Worm (Caenorhabditis elegans): ENCODE measurements around the gene R102.4.

R102.4 gene

ce11 chrIV:10695203-10695602, at the start of gene R102.4:
Gene R102.4, minus strand, starts transcription at chrIV:10695303.
- TF ChIP-seq unc-130 (GFP tag; optimal IDR thresholded peaks at IDR 0.05) (no peak), lin-54 (GFP tag; optimal IDR thresholded peaks at IDR 0.05) (no peak), Y53F4B.3 (GFP tag; IDR thresholded peaks at IDR 0.05) (no peak), lin-35 (GFP tag; optimal IDR thresholded peaks at IDR 0.05) (no peak), F39B2.1 (GFP tag; IDR thresholded peaks at IDR 0.05) (no peak), hlh-12 (tag; optimal IDR thresholded peaks at IDR 0.05) (no peak), madf-6 (GFP tag; IDR thresholded peaks at IDR 0.05) (no peak), chd-7 (tag; optimal IDR thresholded peaks at IDR 0.05) (no peak), unc-62 (GFP tag; optimal IDR thresholded peaks at IDR 0.05) (no peak), B0035.1 (tag; optimal IDR thresholded peaks at IDR 0.05) (no peak)

- TF ChIP-seq C17E4.6 (GFP tag; IDR thresholded peaks at IDR 0.05) (no peak), ztf-18 (tag; optimal IDR thresholded peaks at IDR 0.05) (no peak), ztf-26 (tag; optimal IDR thresholded peaks at IDR 0.05) (no peak), ztf-6 (GFP tag; IDR thresholded peaks at IDR 0.05) (no peak), lin-40 (tag; optimal IDR thresholded peaks at IDR 0.05) (no peak), F10E7.11 (tag; optimal IDR thresholded peaks at IDR 0.05) (no peak), ama-1 (optimal IDR thresholded peaks at IDR 0.05) (no peak), ama-1 (GFP tag; optimal IDR thresholded peaks at IDR 0.05) (no peak), hsf-1 (GFP tag; IDR thresholded peaks at IDR 0.05) (no peak), F55B11.4 (tag; optimal IDR thresholded peaks at IDR 0.05; ENCODE audit: borderline replicate concordance, insufficient read depth) (no peak), him-1 (tag; optimal IDR thresholded peaks at IDR 0.05) (no peak), ceh-27 (GFP tag; optimal IDR thresholded peaks at IDR 0.05) (no peak), lag-1 (GFP tag; IDR thresholded peaks at IDR 0.05) (no peak), ZK185.1 (tag; optimal IDR thresholded peaks at IDR 0.05; ENCODE audit: poor library complexity, severe bottlenecking) (no peak), akir-1 (GFP tag; optimal IDR thresholded peaks at IDR 0.05) (no peak), pha-4 (tag; optimal IDR thresholded peaks at IDR 0.05) (no peak), gei-17 (GFP tag; optimal IDR thresholded peaks at IDR 0.05) (no peak)
Measured at ce11 chrIV:10744475-10744874, 49.4 kb upstream of the R102.4 start, which contains the start of gene T25B9.3. Gene T25B9.3, plus strand, starts transcription at chrIV:10744775.

ce11 chrIV:10738328-10738727, 43.2 kb upstream of the R102.4 start, which contains the start of gene ssp-34:
Gene ssp-34, minus strand, starts transcription at chrIV:10738602.
- TF ChIP-seq zim-3 (tag; optimal IDR thresholded peaks at IDR 0.05): no peak

ce11 chrIV:10737011-10737553, 42.0 kb upstream of the R102.4 start, which contains the start of gene grl-21:
Gene grl-21, plus strand, starts transcription at chrIV:10737474.
- TF ChIP-seq ceh-91 (GFP tag; IDR thresholded peaks at IDR 0.05): no peak
- no peak for TF ChIP-seq F22D6.2 (tag; optimal IDR thresholded peaks at IDR 0.05)
- TF ChIP-seq lin-26 (GFP tag; IDR thresholded peaks at IDR 0.05): peak; percentile 50; the same call in 1 of the 2 replicates
- TF ChIP-seq mel-28 (tag; optimal IDR thresholded peaks at IDR 0.05; ENCODE audit: borderline replicate concordance): peak; percentile 8
- peak; percentile 82; the same call in 1 of the 2 replicates for TF ChIP-seq B0336.3 (GFP tag; IDR thresholded peaks at IDR 0.05)
- TF ChIP-seq dpl-1 (GFP tag; optimal IDR thresholded peaks at IDR 0.05): no peak
- TF ChIP-seq snpc-4 (GFP tag; optimal IDR thresholded peaks at IDR 0.05): no peak
- TF ChIP-seq snpc-4 (tag; optimal IDR thresholded peaks at IDR 0.05): no peak
- TF ChIP-seq F55B11.4 (tag; optimal IDR thresholded peaks at IDR 0.05; ENCODE audit: borderline replicate concordance, insufficient read depth): no peak
- TF ChIP-seq bed-1 (GFP tag; IDR thresholded peaks at IDR 0.05): no peak
- peak; percentile 39 for TF ChIP-seq T26A5.8 (tag; optimal IDR thresholded peaks at IDR 0.05)
- no peak for TF ChIP-seq akir-1 (GFP tag; optimal IDR thresholded peaks at IDR 0.05)
- TF ChIP-seq ets-4 (GFP tag; optimal IDR thresholded peaks at IDR 0.05): no peak
- no peak for TF ChIP-seq ceh-58 (GFP tag; IDR thresholded peaks at IDR 0.05)
- TF ChIP-seq aptf-3 (GFP tag; IDR thresholded peaks at IDR 0.05): no peak
- peak; percentile 32; the same call in 1 of the 2 replicates for TF ChIP-seq hsf-1 (GFP tag; IDR thresholded peaks at IDR 0.05)
- no peak for TF ChIP-seq tbx-9 (tag; optimal IDR thresholded peaks at IDR 0.05; ENCODE audit: borderline replicate concordance)
- TF ChIP-seq ceh-100 (GFP tag; IDR thresholded peaks at IDR 0.05): no peak
- no peak for TF ChIP-seq F37B4.10 (GFP tag; IDR thresholded peaks at IDR 0.05)
- no peak for TF ChIP-seq Y95B8A.8 (GFP tag; IDR thresholded peaks at IDR 0.05)
- no peak for TF ChIP-seq nfyb-1 (GFP tag; IDR thresholded peaks at IDR 0.05)

Measured in whole organism, young adult.